Fruit fly (Drosophila melanogaster): Measurements from ENCODE around the gene Rnf11.

The Rnf11 gene

dm6 chr4:310670-311069, 4.1 kb upstream of the Rnf11 start:
- no peak for TF ChIP-seq lola (GFP tag; optimal IDR thresholded peaks at IDR 0.05)
- TF ChIP-seq dl (GFP tag; optimal IDR thresholded peaks at IDR 0.05; ENCODE audit: insufficient read depth in 1 of 2, partially characterized antibody in 2 of 2): no peak
- no peak for TF ChIP-seq jim (GFP tag; optimal IDR thresholded peaks at IDR 0.05)
- TF ChIP-seq HLH106 (tag; optimal IDR thresholded peaks at IDR 0.05): no peak
- TF ChIP-seq N (GFP tag; optimal IDR thresholded peaks at IDR 0.05): no peak
- TF ChIP-seq Hr78 (GFP tag; optimal IDR thresholded peaks at IDR 0.05): no peak
- no peak for TF ChIP-seq Dif (GFP tag; optimal IDR thresholded peaks at IDR 0.05; ENCODE audit: partially characterized antibody)
- no peak for TF ChIP-seq OdsH (GFP tag; optimal IDR thresholded peaks at IDR 0.05)
- no peak for TF ChIP-seq woc (GFP tag; optimal IDR thresholded peaks at IDR 0.05)
- TF ChIP-seq Jra (GFP tag; optimal IDR thresholded peaks at IDR 0.05): no peak
- TF ChIP-seq Myc (optimal IDR thresholded peaks at IDR 0.05): no peak
- no peak for TF ChIP-seq Hnf4 (GFP tag; optimal IDR thresholded peaks at IDR 0.05)
- no peak for TF ChIP-seq brk (GFP tag; optimal IDR thresholded peaks at IDR 0.05)
- no peak for TF ChIP-seq usp (GFP tag; optimal IDR thresholded peaks at IDR 0.05)
- no peak for TF ChIP-seq pan (optimal IDR thresholded peaks at IDR 0.05)
- TF ChIP-seq CG32264 (GFP tag; optimal IDR thresholded peaks at IDR 0.05): no peak
- no peak for TF ChIP-seq Hr83 (GFP tag; optimal IDR thresholded peaks at IDR 0.05; ENCODE audit: poor library complexity, severe bottlenecking)
- TF ChIP-seq GATAd (GFP tag; optimal IDR thresholded peaks at IDR 0.05): no peak
- TF ChIP-seq Sp1 (GFP tag; optimal IDR thresholded peaks at IDR 0.05): no peak

- peak; percentile 72 for TF ChIP-seq Hr78 (GFP tag; optimal IDR thresholded peaks at IDR 0.05)
- no peak for TF ChIP-seq ey (GFP tag; optimal IDR thresholded peaks at IDR 0.05)
- TF ChIP-seq Rel (GFP tag; optimal IDR thresholded peaks at IDR 0.05): no peak
- peak; percentile 1 for TF ChIP-seq Rel (tag; optimal IDR thresholded peaks at IDR 0.05)
- no peak for TF ChIP-seq dsf (GFP tag; optimal IDR thresholded peaks at IDR 0.05; ENCODE audit: borderline replicate concordance)
- TF ChIP-seq Dif (GFP tag; optimal IDR thresholded peaks at IDR 0.05; ENCODE audit: partially characterized antibody): no peak
- TF ChIP-seq N (GFP tag; optimal IDR thresholded peaks at IDR 0.05): peak; percentile 93
- TF ChIP-seq dmrt93B (GFP tag; optimal IDR thresholded peaks at IDR 0.05): no peak
- TF ChIP-seq woc (GFP tag; optimal IDR thresholded peaks at IDR 0.05): peak; percentile 32
- TF ChIP-seq HLH106 (tag; optimal IDR thresholded peaks at IDR 0.05): no peak
These were observed 1.0 kb upstream of the Rnf11 start, which contains the start of gene Zip102B for dm6 chr4:313696-314104. Gene Zip102B, minus strand, starts transcription at chr4:314087.

DNA sequence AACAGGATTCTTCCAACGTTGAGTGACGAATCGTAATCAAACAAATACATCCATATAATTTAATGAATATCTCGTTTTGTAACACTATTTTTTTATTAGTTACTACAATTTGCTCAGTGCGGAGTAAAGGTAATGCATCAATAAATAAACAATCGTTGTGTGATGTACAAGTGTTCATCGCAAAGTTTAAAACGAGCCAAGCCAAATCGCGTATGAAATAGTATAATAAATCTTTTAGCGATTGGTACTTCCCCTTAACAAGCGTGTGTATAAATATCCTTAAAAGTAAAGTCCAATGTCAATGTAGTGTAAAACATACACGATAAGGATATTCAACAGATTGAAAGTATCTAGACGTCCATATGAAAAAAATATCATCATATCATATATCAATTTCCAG, 599 bp downstream of the Rnf11 start:
- peak; percentile 13 for TF ChIP-seq CrebA (GFP tag; optimal IDR thresholded peaks at IDR 0.05; ENCODE audit: borderline replicate concordance)
- TF ChIP-seq dsf (GFP tag; optimal IDR thresholded peaks at IDR 0.05; ENCODE audit: borderline replicate concordance): no peak
- no peak for TF ChIP-seq Rel (GFP tag; optimal IDR thresholded peaks at IDR 0.05)
- peak; percentile 89 for TF ChIP-seq Rel (tag; optimal IDR thresholded peaks at IDR 0.05)
- no peak for TF ChIP-seq CG32264 (GFP tag; optimal IDR thresholded peaks at IDR 0.05)
- TF ChIP-seq woc (GFP tag; optimal IDR thresholded peaks at IDR 0.05): peak; percentile 8

DNA sequence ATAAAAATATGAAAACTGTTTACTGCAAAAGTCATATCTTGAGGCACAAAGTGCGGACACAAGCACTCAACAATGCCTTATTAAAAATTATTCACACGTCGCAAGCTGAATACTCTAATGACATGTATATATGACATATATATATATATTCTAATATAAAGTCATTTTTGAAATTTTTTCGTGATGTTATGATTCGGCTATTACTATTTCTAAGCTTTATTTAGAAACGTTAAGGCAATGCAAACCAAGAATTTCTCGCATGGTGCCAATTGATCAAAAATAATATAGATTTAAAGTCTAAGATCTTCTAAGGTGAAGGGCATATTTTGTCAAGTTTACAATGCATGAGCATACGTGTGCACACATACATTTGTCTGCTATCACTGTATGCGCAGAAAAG, 4.1 kb downstream of the Rnf11 start:
- TF ChIP-seq sv (GFP tag; optimal IDR thresholded peaks at IDR 0.05) (no peak), dsf (GFP tag; optimal IDR thresholded peaks at IDR 0.05; ENCODE audit: borderline replicate concordance) (no peak), CrebA (GFP tag; optimal IDR thresholded peaks at IDR 0.05; ENCODE audit: borderline replicate concordance) (no peak), Dfd (GFP tag; optimal IDR thresholded peaks at IDR 0.05) (no peak), sage (GFP tag; optimal IDR thresholded peaks at IDR 0.05) (no peak), br (GFP tag; optimal IDR thresholded peaks at IDR 0.05) (no peak), rgr (GFP tag; optimal IDR thresholded peaks at IDR 0.05) (no peak), psq (GFP tag; optimal IDR thresholded peaks at IDR 0.05) (no peak), jim (GFP tag; optimal IDR thresholded peaks at IDR 0.05) (no peak), dl (GFP tag; optimal IDR thresholded peaks at IDR 0.05; ENCODE audit: insufficient read depth in 1 of 2, partially characterized antibody in 2 of 2) (no peak), Jra (GFP tag; optimal IDR thresholded peaks at IDR 0.05) (no peak), OdsH (GFP tag; optimal IDR thresholded peaks at IDR 0.05) (no peak), Hr78 (GFP tag; optimal IDR thresholded peaks at IDR 0.05) (no peak), tai (GFP tag; optimal IDR thresholded peaks at IDR 0.05) (no peak)

DNA sequence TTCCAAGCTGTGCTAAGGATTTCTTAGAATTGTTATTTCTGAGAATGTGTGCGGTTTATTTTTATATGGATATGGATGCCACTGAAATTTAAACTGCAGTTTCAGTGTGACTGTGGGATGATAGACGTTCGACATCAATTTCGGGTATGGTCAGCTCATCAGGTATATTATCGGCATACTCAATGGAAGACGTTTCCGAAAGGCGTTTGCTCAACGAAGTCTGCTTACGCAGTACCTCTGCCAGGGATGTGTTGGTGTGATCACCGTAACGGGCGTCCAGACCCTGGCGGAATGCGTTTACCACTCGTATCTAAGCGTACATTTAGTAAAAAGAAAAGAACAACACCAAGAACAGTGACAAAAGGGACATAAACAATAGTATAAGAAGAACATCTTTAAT, 14.4 kb downstream of the Rnf11 start:
- TF ChIP-seq Jra (GFP tag; optimal IDR thresholded peaks at IDR 0.05) (no peak), HLH106 (tag; optimal IDR thresholded peaks at IDR 0.05) (no peak)

Data from whole organism, wandering third instar larva.